Worm (Caenorhabditis elegans) whole organism, young adult: ENCODE data around the gene F38A5.22.

Experiments used
- lir-1 ChIP-seq: fragments of 200-800 bp; sonication (Bioruptor generic); conservative IDR thresholded peaks from 2 replicates; pipeline ENCODE4 v1.3.6; 2022; ENCODE audit warnings: missing genetic modification reagents, missing genetic modification characterization, missing compliant biosample characterization
- snpc-1.1 ChIP-seq: sonication (generic microtip); optimal IDR thresholded peaks from 2 replicates; lab custom pipeline; 2017; ENCODE audit warnings: missing genetic modification characterization, mild to moderate bottlenecking, missing compliant biosample characterization, antibody characterized with exemption, moderate library complexity, missing genotype, missing genetic modification reagents; ENCODE audit not compliant: insufficient read depth
- unc-62 ChIP-seq: fragments of 150-350 bp; optimal IDR thresholded peaks from 2 replicates; lab custom pipeline; 2014; ENCODE audit warnings: missing biosample characterization, missing genetic modification reagents, missing genetic modification characterization

DNA sequence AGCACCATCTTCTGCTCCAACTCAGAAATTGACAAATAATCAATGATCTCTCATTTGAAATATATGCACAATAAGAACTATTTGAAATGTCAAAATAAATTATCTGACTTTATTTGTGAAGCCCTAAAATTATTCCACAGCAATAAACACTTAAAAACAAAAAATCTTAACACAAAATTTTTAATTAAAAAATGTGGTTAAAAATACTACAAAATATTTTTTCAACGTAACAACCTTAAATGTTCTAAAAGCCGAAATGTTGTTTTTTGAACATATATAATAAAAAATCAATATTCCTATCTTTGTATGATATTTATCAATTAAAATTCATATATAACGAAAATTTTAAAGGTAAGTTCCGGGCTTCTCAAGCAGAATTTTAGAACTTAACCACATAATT is 3.7 kb upstream of the F38A5.22 start, which contains the start of gene F38A5.8:
- TF ChIP-seq snpc-1.1: no peak
- TF ChIP-seq unc-62: no peak
- no peak for TF ChIP-seq lir-1 (GFP tag; lab: Robert Waterston, UW)
